Worm (Caenorhabditis elegans) whole organism, L2 larva: ENCODE measurements around the gene K10G9.2.
"Not testable (repeated sequence)": the region's sequence is repeated elsewhere in the genome, so short reads cannot be mapped to it uniquely, and the experiment has no call there.

ENCODE experiments used
- C34F6.9 ChIP-seq: fragments of 150-350 bp; optimal IDR thresholded peaks from 2 replicates; lab custom pipeline; 2014; ENCODE audit warnings: missing biosample characterization, missing genetic modification characterization
- F13H6.1 ChIP-seq: sonication (generic microtip); optimal IDR thresholded peaks from 2 replicates; lab custom pipeline; 2016; ENCODE audit warnings: missing genetic modification characterization, missing compliant biosample characterization
- R02D3.7 ChIP-seq: fragments of 150-350 bp; optimal IDR thresholded peaks from 2 replicates; lab custom pipeline; 2014; ENCODE audit warnings: missing biosample characterization, missing genetic modification characterization
- Y55F3AM.14 ChIP-seq: fragments of 200-800 bp; sonication (Bioruptor generic); optimal IDR thresholded peaks from 2 replicates; lab custom pipeline; 2018; ENCODE audit warnings: mild to moderate bottlenecking, missing genetic modification characterization, missing compliant biosample characterization
- ZK546.5 ChIP-seq: sonication (generic microtip); optimal IDR thresholded peaks from 2 replicates; lab custom pipeline; 2017; ENCODE audit warnings: missing biosample characterization, missing genetic modification characterization
- alr-1 ChIP-seq: fragments of 150-350 bp; optimal IDR thresholded peaks from 2 replicates; lab custom pipeline; 2014; ENCODE audit warnings: missing biosample characterization, missing genetic modification characterization
- aly-2 ChIP-seq: fragments of 150-350 bp; optimal IDR thresholded peaks from 2 replicates; lab custom pipeline; 2014; ENCODE audit warnings: missing biosample characterization, missing genetic modification characterization
- ama-1 ChIP-seq: fragments of 150-350 bp; optimal IDR thresholded peaks from 2 replicates; lab custom pipeline; 2018; ENCODE audit warnings: inconsistent platforms
- blmp-1 ChIP-seq: sonication (generic microtip); optimal IDR thresholded peaks from 2 replicates; lab custom pipeline; 2017; ENCODE audit warnings: missing genetic modification characterization, mild to moderate bottlenecking, missing compliant biosample characterization, antibody characterized with exemption, moderate library complexity; ENCODE audit not compliant: insufficient read depth
- ceh-16 ChIP-seq: fragments of 150-350 bp; optimal IDR thresholded peaks from 2 replicates; lab custom pipeline; 2014; ENCODE audit warnings: missing biosample characterization, missing genetic modification characterization
- ceh-82 ChIP-seq: fragments of 150-350 bp; optimal IDR thresholded peaks from 2 replicates; lab custom pipeline; 2014; ENCODE audit warnings: missing biosample characterization, missing genetic modification characterization
- crh-2 ChIP-seq: sonication (generic microtip); optimal IDR thresholded peaks from 2 replicates; lab custom pipeline; 2017; ENCODE audit warnings: missing biosample characterization, missing genetic modification characterization
- dmd-4 ChIP-seq: sonication (generic microtip); optimal IDR thresholded peaks from 2 replicates; lab custom pipeline; 2017; ENCODE audit warnings: missing biosample characterization, missing genetic modification characterization
- egl-27 ChIP-seq: sonication (generic microtip); optimal IDR thresholded peaks from 3 replicates; lab custom pipeline; 2017; ENCODE audit warnings: missing biosample characterization, missing genetic modification reagents, missing genetic modification characterization
- elt-1 ChIP-seq: fragments of 150-350 bp; optimal IDR thresholded peaks from 2 replicates; lab custom pipeline; 2014; ENCODE audit warnings: missing biosample characterization, missing genetic modification characterization
- elt-3 ChIP-seq: sonication (generic microtip); optimal IDR thresholded peaks from 2 replicates; lab custom pipeline; 2017; ENCODE audit warnings: missing biosample characterization, missing genetic modification characterization
- gmeb-1 ChIP-seq: fragments of 150-350 bp; optimal IDR thresholded peaks from 2 replicates; lab custom pipeline; 2014; ENCODE audit warnings: missing biosample characterization, missing genetic modification characterization
- lin-11 ChIP-seq: fragments of 150-350 bp; sonication (generic microtip); optimal IDR thresholded peaks from 2 replicates; lab custom pipeline; 2014; ENCODE audit warnings: missing biosample characterization, missing genetic modification characterization, inconsistent platforms, mixed read lengths
- lin-13 ChIP-seq: fragments of 150-350 bp; optimal IDR thresholded peaks from 2 replicates; lab custom pipeline; 2014; ENCODE audit warnings: missing biosample characterization, missing genetic modification reagents, missing genetic modification characterization
- lin-39 ChIP-seq: fragments of 150-350 bp; optimal IDR thresholded peaks from 2 replicates; lab custom pipeline; 2014; ENCODE audit warnings: missing biosample characterization, missing genetic modification reagents, missing genetic modification characterization
- lsy-2 ChIP-seq, 2 experiments: fragments of 150-350 bp in 1 of 2; sonication (generic microtip) in 1 of 2; optimal IDR thresholded peaks; 2 replicates each; lab custom pipeline; 2014 to 2017; ENCODE audit warnings: missing biosample characterization in 2 of 2, missing genetic modification characterization in 2 of 2
- mab-5 ChIP-seq: fragments of 150-350 bp; optimal IDR thresholded peaks from 2 replicates; lab custom pipeline; 2014; ENCODE audit warnings: missing biosample characterization, missing genetic modification characterization
- mbf-1 ChIP-seq: sonication (generic microtip); optimal IDR thresholded peaks from 2 replicates; lab custom pipeline; 2017; ENCODE audit warnings: missing biosample characterization, missing genetic modification characterization
- mdl-1 ChIP-seq, 2 experiments: fragments of 150-350 bp in 1 of 2; sonication (generic microtip) in 1 of 2; optimal IDR thresholded peaks; 2 replicates each; lab custom pipeline; 2017; ENCODE audit warnings: missing biosample characterization in 2 of 2, missing genetic modification characterization in 2 of 2
- nhr-10 ChIP-seq: sonication (generic microtip); optimal IDR thresholded peaks from 2 replicates; lab custom pipeline; 2017; ENCODE audit warnings: missing biosample characterization, missing genetic modification characterization
- nhr-12 ChIP-seq: fragments of 150-350 bp; optimal IDR thresholded peaks from 2 replicates; lab custom pipeline; 2014; ENCODE audit warnings: missing biosample characterization, missing genetic modification characterization
- nhr-129 ChIP-seq: fragments of 150-350 bp; optimal IDR thresholded peaks from 2 replicates; lab custom pipeline; 2014; ENCODE audit warnings: missing biosample characterization, missing genetic modification characterization
- nhr-21 ChIP-seq: fragments of 150-350 bp; optimal IDR thresholded peaks from 2 replicates; lab custom pipeline; 2014; ENCODE audit warnings: missing biosample characterization, missing genetic modification characterization
- nhr-23 ChIP-seq: fragments of 150-350 bp; optimal IDR thresholded peaks from 2 replicates; lab custom pipeline; 2014; ENCODE audit warnings: missing biosample characterization, missing genetic modification reagents, missing genetic modification characterization
- nhr-237 ChIP-seq: fragments of 150-350 bp; optimal IDR thresholded peaks from 2 replicates; lab custom pipeline; 2014; ENCODE audit warnings: missing biosample characterization, missing genetic modification characterization
- nhr-25 ChIP-seq: fragments of 150-350 bp; sonication (generic microtip); optimal IDR thresholded peaks from 3 replicates; lab custom pipeline; 2014; ENCODE audit warnings: missing biosample characterization, missing genetic modification characterization
- nhr-77 ChIP-seq: fragments of 150-350 bp; optimal IDR thresholded peaks from 2 replicates; lab custom pipeline; 2014; ENCODE audit warnings: missing biosample characterization, missing genetic modification characterization
- peb-1 ChIP-seq: fragments of 150-350 bp; optimal IDR thresholded peaks from 2 replicates; lab custom pipeline; 2014; ENCODE audit warnings: missing biosample characterization, missing genetic modification characterization
- sem-4 ChIP-seq: fragments of 150-350 bp; optimal IDR thresholded peaks from 2 replicates; lab custom pipeline; 2014; ENCODE audit warnings: missing biosample characterization, missing genetic modification reagents, missing genetic modification characterization
- skn-1 ChIP-seq: sonication (generic microtip); optimal IDR thresholded peaks from 2 replicates; lab custom pipeline; 2017; ENCODE audit warnings: missing biosample characterization, missing genetic modification characterization
- sma-3 ChIP-seq: sonication (generic microtip); optimal IDR thresholded peaks from 2 replicates; lab custom pipeline; 2016; ENCODE audit warnings: missing genetic modification reagents, missing genetic modification characterization, missing compliant biosample characterization
- sma-9 ChIP-seq, 2 experiments: fragments of 150-350 bp in 1 of 2; sonication (generic microtip) in 1 of 2; optimal IDR thresholded peaks; 2 replicates each; lab custom pipeline; 2014 to 2016; ENCODE audit warnings: missing genetic modification characterization in 2 of 2, mild to moderate bottlenecking in 1 of 2, missing biosample characterization in 1 of 2, missing compliant biosample characterization in 1 of 2, missing genetic modification reagents in 1 of 2, moderate library complexity in 1 of 2
- unc-39 ChIP-seq: fragments of 150-350 bp; optimal IDR thresholded peaks from 2 replicates; lab custom pipeline; 2014; ENCODE audit warnings: missing biosample characterization, missing genetic modification characterization
- unc-55 ChIP-seq: fragments of 150-350 bp; sonication (generic microtip); optimal IDR thresholded peaks from 3 replicates; lab custom pipeline; 2014; ENCODE audit warnings: missing biosample characterization, missing genetic modification reagents, missing genetic modification characterization
- unc-62 ChIP-seq: fragments of 150-350 bp; optimal IDR thresholded peaks from 2 replicates; lab custom pipeline; 2014; ENCODE audit warnings: missing biosample characterization, missing genetic modification reagents, missing genetic modification characterization
- zag-1 ChIP-seq: fragments of 150-350 bp; optimal IDR thresholded peaks from 2 replicates; lab custom pipeline; 2014; ENCODE audit warnings: missing biosample characterization, missing genetic modification characterization
- ztf-1 ChIP-seq: fragments of 200-800 bp; sonication (Bioruptor generic); conservative IDR thresholded peaks from 2 replicates; pipeline ENCODE4 v1.3.6; 2022; ENCODE audit warnings: missing genetic modification characterization, missing compliant biosample characterization
- ztf-11 ChIP-seq: sonication (generic microtip); optimal IDR thresholded peaks from 2 replicates; lab custom pipeline; 2017; ENCODE audit warnings: missing biosample characterization, missing genetic modification characterization
- ztf-4 ChIP-seq: fragments of 150-350 bp; optimal IDR thresholded peaks from 2 replicates; lab custom pipeline; 2014; ENCODE audit warnings: missing biosample characterization, missing genetic modification characterization

K10G9.2 gene

DNA sequence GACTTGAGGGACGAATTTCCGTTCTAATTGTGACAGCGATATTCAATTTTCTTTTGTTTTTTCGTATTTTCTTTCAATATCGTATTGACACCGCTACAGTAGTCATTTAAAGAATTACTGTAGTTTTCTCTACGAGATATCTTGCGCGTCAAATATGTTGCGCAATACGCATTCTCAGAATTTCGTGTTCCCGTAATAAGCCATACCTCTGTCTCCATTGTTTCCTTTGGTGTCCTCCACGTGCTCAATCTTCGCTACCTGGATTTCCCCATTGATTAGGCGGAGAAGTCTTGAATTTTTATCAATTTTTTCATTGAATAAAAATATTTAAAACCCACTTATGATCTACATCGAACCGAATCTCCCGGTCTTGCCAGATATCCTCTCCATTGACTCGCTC lies 24.5 kb upstream of the K10G9.2 start:
- TF ChIP-seq nhr-10 (tag; lab: Kevin White, UChicago) (no peak), ceh-82 (tag; lab: Kevin White, UChicago) (no peak), ceh-16 (tag; lab: Kevin White, UChicago) (no peak), nhr-21 (tag; lab: Kevin White, UChicago) (no peak), lin-11 (tag; lab: Kevin White, UChicago) (no peak), crh-2 (tag; lab: Kevin White, UChicago) (no peak), skn-1 (tag; lab: Kevin White, UChicago) (no peak), dmd-4 (no peak), mdl-1 (tag; optimal IDR thresholded peaks at IDR 0.05; lab: Kevin White, UChicago) (no peak), elt-1 (tag; lab: Kevin White, UChicago) (no peak), zag-1 (tag; lab: Kevin White, UChicago) (no peak), gmeb-1 (tag; lab: Kevin White, UChicago) (no peak), F13H6.1 (tag; lab: Kevin White, UChicago) (no peak), ztf-4 (tag; lab: Kevin White, UChicago) (no peak)

DNA sequence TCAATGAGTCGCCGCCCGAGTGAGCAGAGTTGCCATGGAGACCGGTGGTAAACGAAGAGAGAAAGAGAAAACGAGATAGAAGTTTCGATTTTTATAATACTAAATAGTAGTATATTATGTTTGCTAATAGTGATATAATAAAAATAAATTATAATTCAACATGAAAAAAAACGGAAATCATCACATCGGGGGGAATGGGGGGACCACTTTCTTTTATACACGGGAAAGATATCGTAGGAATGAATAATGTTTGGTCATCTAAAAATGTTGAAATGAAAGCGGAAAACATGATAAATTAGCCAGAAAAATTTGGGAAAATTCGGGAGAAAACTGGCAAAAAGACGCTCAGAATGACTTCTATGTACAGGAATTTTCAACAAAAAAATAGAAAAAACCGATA lies 24.0 kb upstream of the K10G9.2 start, which contains the start of gene bbs-5:
TSS of gene bbs-5 (minus strand) at position 101 of the 400 bp plus-strand sequence.
- TF ChIP-seq nhr-129 (tag; lab: Kevin White, UChicago) (no peak), R02D3.7 (no peak), ZK546.5 (tag; lab: Kevin White, UChicago) (no peak), nhr-77 (no peak), sem-4 (no peak), skn-1 (tag; lab: Kevin White, UChicago) (no peak), unc-39 (tag; lab: Kevin White, UChicago) (no peak), nhr-25 (tag; lab: Kevin White, UChicago) (no peak), ceh-16 (tag; lab: Kevin White, UChicago) (no peak), nhr-23 (no peak)

DNA sequence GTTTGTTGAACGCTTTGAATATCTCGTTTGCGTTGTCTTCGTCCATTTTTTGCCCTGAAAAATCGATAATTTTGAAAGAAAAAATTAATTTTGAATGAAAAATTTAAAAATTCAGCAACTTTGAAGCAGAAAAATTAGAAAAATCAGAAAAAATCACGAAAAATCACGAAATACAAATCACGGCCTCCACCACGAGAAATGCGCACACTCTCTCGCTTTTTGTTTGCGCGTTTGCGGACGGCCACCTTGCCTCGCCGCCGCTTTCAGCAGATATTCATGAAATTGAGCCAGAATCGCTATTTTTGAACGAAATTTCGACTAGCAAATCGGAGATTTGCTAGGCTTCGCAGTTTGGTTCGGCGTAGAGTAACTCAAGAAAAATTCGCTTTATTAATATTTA lies 18.9 kb upstream of the K10G9.2 start, which contains the start of gene inpp-4B:
TSS of gene inpp-4B (minus strand) at position 54 of the 400 bp plus-strand sequence.
- TF ChIP-seq ztf-11, skn-1, mbf-1 (tag; lab: Kevin White, UChicago): not testable (repeated sequence)
- TF ChIP-seq, all 48 proteins: peak for 0; not testable (repeated sequence) for 48

DNA sequence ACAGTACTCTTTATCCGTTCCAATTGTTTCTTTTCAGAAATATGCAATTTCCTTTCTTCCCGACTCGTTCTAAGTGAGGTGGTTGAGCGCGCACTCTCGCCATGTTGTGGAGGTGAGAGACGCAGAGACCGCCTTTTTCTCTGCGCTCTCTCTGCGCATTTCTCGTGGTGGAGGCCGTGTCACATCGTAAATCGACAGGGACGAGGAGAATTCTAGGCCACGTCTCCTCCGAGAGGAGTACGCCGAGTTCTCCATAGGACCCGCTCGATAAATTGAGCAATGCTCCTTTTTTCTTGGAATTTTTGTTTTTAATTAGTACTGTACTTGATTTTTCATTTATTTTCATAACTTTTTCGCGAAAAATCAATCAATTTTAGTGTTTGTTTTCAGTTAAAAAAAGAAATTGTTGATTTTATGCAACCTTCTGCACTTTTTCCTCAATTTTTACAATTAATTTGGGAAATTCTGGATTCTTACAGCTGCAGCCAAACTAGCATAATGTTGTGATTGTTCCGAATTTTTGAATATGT lies 14.9 kb upstream of the K10G9.2 start, which contains the start of gene cnk-1:
TSS of gene cnk-1 (plus strand) at position 480 of the 530 bp plus-strand sequence.
- peak; percentile 57 for TF ChIP-seq lin-13 (GFP tag; lab: Kevin White, UChicago)
- no peak for TF ChIP-seq unc-62 (GFP tag; lab: Kevin White, UChicago)
- TF ChIP-seq elt-3 (tag; lab: Kevin White, UChicago), result no peak
- TF ChIP-seq lsy-2 (tag; optimal IDR thresholded peaks at IDR 0.05; lab: Kevin White, UChicago), result peak; percentile 63 to 84
- TF ChIP-seq blmp-1 (tag; lab: Kevin White, UChicago), result no peak
- peak; percentile 80 for TF ChIP-seq unc-55 (GFP tag; lab: Kevin White, UChicago)
- no peak for TF ChIP-seq nhr-237 (tag; lab: Kevin White, UChicago)
- no peak for TF ChIP-seq ztf-11 (tag; lab: Kevin White, UChicago)
- peak in 1 of 2 experiments; percentile 24 for TF ChIP-seq mdl-1 (tag; optimal IDR thresholded peaks at IDR 0.05; lab: Kevin White, UChicago)
- no peak for TF ChIP-seq skn-1 (tag; lab: Kevin White, UChicago)
- TF ChIP-seq sma-9 (GFP tag; optimal IDR thresholded peaks at IDR 0.05; lab: Kevin White, UChicago), result peak; percentile 74
- TF ChIP-seq sma-9 (tag; optimal IDR thresholded peaks at IDR 0.05; lab: Kevin White, UChicago), result no peak
- TF ChIP-seq ceh-82 (tag; lab: Kevin White, UChicago), result no peak
- peak; percentile 8 for TF ChIP-seq mab-5 (tag; lab: Kevin White, UChicago)
- TF ChIP-seq C34F6.9 (tag; lab: Kevin White, UChicago), result peak; percentile 62
- TF ChIP-seq nhr-25 (tag; lab: Kevin White, UChicago), result peak; percentile 56
- TF ChIP-seq egl-27 (tag; lab: Kevin White, UChicago), result no peak
- peak; percentile 71 for TF ChIP-seq gmeb-1 (tag; lab: Kevin White, UChicago)
- no peak for TF ChIP-seq nhr-10 (tag; lab: Kevin White, UChicago)
- TF ChIP-seq lin-39 (tag; lab: Kevin White, UChicago), result no peak
- peak; percentile 48 for TF ChIP-seq R02D3.7
- TF ChIP-seq alr-1 (tag; lab: Kevin White, UChicago), result no peak
- no peak for TF ChIP-seq Y55F3AM.14 (GFP tag; lab: Kevin White, UChicago)
- TF ChIP-seq crh-2 (tag; lab: Kevin White, UChicago), result peak; percentile 73
- TF ChIP-seq sem-4, result peak; percentile 13
- TF ChIP-seq mbf-1 (tag; lab: Kevin White, UChicago), result no peak
- TF ChIP-seq ztf-4 (tag; lab: Kevin White, UChicago), result no peak
- TF ChIP-seq nhr-12 (tag; lab: Kevin White, UChicago), result no peak
- peak; percentile 81 for TF ChIP-seq F13H6.1 (tag; lab: Kevin White, UChicago)
- no peak for TF ChIP-seq nhr-77
- no peak for TF ChIP-seq ama-1 (lab: Kevin White, UChicago)
- TF ChIP-seq ceh-16 (tag; lab: Kevin White, UChicago), result no peak
- peak; percentile 82 for TF ChIP-seq sma-3 (GFP tag; lab: Kevin White, UChicago)
- peak; percentile 36 for TF ChIP-seq nhr-21 (tag; lab: Kevin White, UChicago)
- peak; percentile 59 for TF ChIP-seq nhr-129 (tag; lab: Kevin White, UChicago)
- no peak for TF ChIP-seq ztf-1 (GFP tag; lab: Robert Waterston, UW)
- TF ChIP-seq peb-1 (tag; lab: Kevin White, UChicago), result no peak
- TF ChIP-seq aly-2 (tag; lab: Kevin White, UChicago), result no peak
- TF ChIP-seq zag-1 (tag; lab: Kevin White, UChicago), result no peak
